Worm (Caenorhabditis elegans) whole organism, young adult: ENCODE results near the gene ZC443.7.

Experiments
- C06A6.2 ChIP-seq: fragments of 200-800 bp; sonication (Bioruptor generic); conservative IDR thresholded peaks from 2 replicates; pipeline ENCODE4 v1.3.6; 2022; ENCODE audit warnings: missing genetic modification characterization, missing compliant biosample characterization
- F10E7.11 ChIP-seq: sonication (generic microtip); optimal IDR thresholded peaks from 2 replicates; lab custom pipeline; 2017; ENCODE audit warnings: mild to moderate bottlenecking, missing genetic modification characterization, moderate library complexity, missing compliant biosample characterization
- F23B12.7 ChIP-seq: sonication (generic microtip); optimal IDR thresholded peaks from 2 replicates; lab custom pipeline; 2017; ENCODE audit warnings: missing genetic modification characterization, mild to moderate bottlenecking, missing compliant biosample characterization, antibody characterized with exemption, moderate library complexity; ENCODE audit not compliant: insufficient read depth
- F33H1.4 ChIP-seq: fragments of 200-800 bp; sonication (Bioruptor generic); IDR thresholded peaks from 2 replicates; pipeline ENCODE4 v1.3.6; 2022; ENCODE audit warnings: missing genetic modification reagents, missing genetic modification characterization, missing compliant biosample characterization
- F39B2.1 ChIP-seq: fragments of 200-800 bp; sonication (Bioruptor generic); IDR thresholded peaks from 2 replicates; pipeline ENCODE4 v1.3.6; 2022; ENCODE audit warnings: missing genetic modification reagents, missing genetic modification characterization, missing compliant biosample characterization
- F49E8.2 ChIP-seq: sonication (generic microtip); optimal IDR thresholded peaks from 3 replicates; lab custom pipeline; 2017; ENCODE audit warnings: missing genetic modification characterization, mild to moderate bottlenecking, missing compliant biosample characterization, antibody characterized with exemption, moderate library complexity; ENCODE audit not compliant: insufficient read depth
- F57C9.4 ChIP-seq: sonication (generic microtip); optimal IDR thresholded peaks from 2 replicates; lab custom pipeline; 2017; ENCODE audit warnings: mild to moderate bottlenecking, missing genetic modification characterization, missing compliant biosample characterization
- T07F8.4 ChIP-seq: sonication (generic microtip); optimal IDR thresholded peaks from 2 replicates; lab custom pipeline; 2016; ENCODE audit warnings: mild to moderate bottlenecking, missing genetic modification characterization, moderate library complexity, missing compliant biosample characterization
- T26A5.8 ChIP-seq: sonication (generic microtip); optimal IDR thresholded peaks from 2 replicates; lab custom pipeline; 2016; ENCODE audit warnings: missing genetic modification characterization, missing compliant biosample characterization
- Y67H2A.10 ChIP-seq: fragments of 200-800 bp; sonication (Bioruptor generic); conservative IDR thresholded peaks from 2 replicates; pipeline ENCODE4 v1.3.6; 2022; ENCODE audit warnings: missing genetic modification reagents, missing genetic modification characterization, missing compliant biosample characterization
- Y79H2A.3 ChIP-seq: fragments of 200-800 bp; sonication (Bioruptor generic); conservative IDR thresholded peaks from 2 replicates; pipeline ENCODE4 v1.3.6; 2022; ENCODE audit warnings: missing genetic modification reagents, missing genetic modification characterization, missing compliant biosample characterization
- Y95B8A.8 ChIP-seq: fragments of 200-800 bp; sonication (Bioruptor generic); IDR thresholded peaks from 2 replicates; pipeline ENCODE4 v1.3.6; 2022; ENCODE audit warnings: missing genetic modification reagents, missing genetic modification characterization, missing compliant biosample characterization
- akir-1 ChIP-seq: fragments of 200-800 bp; sonication (Bioruptor generic); optimal IDR thresholded peaks from 2 replicates; lab custom pipeline; 2018; ENCODE audit warnings: mild to moderate bottlenecking, missing genetic modification characterization, moderate library complexity, missing compliant biosample characterization
- aptf-2 ChIP-seq: fragments of 200-800 bp; sonication (Bioruptor generic); conservative IDR thresholded peaks from 2 replicates; pipeline ENCODE4 v1.3.6; 2022; ENCODE audit warnings: missing genetic modification reagents, missing genetic modification characterization, missing compliant biosample characterization
- atf-7 ChIP-seq: sonication (generic microtip); optimal IDR thresholded peaks from 2 replicates; lab custom pipeline; 2017; ENCODE audit warnings: mild to moderate bottlenecking, missing genetic modification characterization, missing compliant biosample characterization
- attf-3 ChIP-seq: fragments of 200-800 bp; sonication (Bioruptor generic); conservative IDR thresholded peaks from 2 replicates; pipeline ENCODE4 v1.3.6; 2022; ENCODE audit warnings: missing genetic modification reagents, missing genetic modification characterization, missing compliant biosample characterization
- attf-5 ChIP-seq: fragments of 200-800 bp; sonication (Bioruptor generic); optimal IDR thresholded peaks from 2 replicates; lab custom pipeline; 2018; ENCODE audit warnings: mild to moderate bottlenecking, missing genetic modification characterization, missing compliant biosample characterization
- cebp-2 ChIP-seq: fragments of 200-800 bp; sonication (Bioruptor generic); IDR thresholded peaks from 2 replicates; pipeline ENCODE4 v1.3.6; 2022; ENCODE audit warnings: missing genetic modification characterization, missing compliant biosample characterization
- ceh-40 ChIP-seq: fragments of 200-800 bp; sonication (Bioruptor generic); IDR thresholded peaks from 2 replicates; pipeline ENCODE4 v1.3.6; 2022; ENCODE audit warnings: missing genetic modification characterization, missing compliant biosample characterization
- ceh-58 ChIP-seq: fragments of 200-800 bp; sonication (Bioruptor generic); IDR thresholded peaks from 2 replicates; pipeline ENCODE4 v1.3.6; 2022; ENCODE audit warnings: missing genetic modification characterization, missing compliant biosample characterization
- dpff-1 ChIP-seq: sonication (generic microtip); optimal IDR thresholded peaks from 2 replicates; lab custom pipeline; 2017; ENCODE audit warnings: mild to moderate bottlenecking, missing genetic modification characterization, missing compliant biosample characterization
- lag-1 ChIP-seq: fragments of 200-800 bp; sonication (Bioruptor generic); IDR thresholded peaks from 2 replicates; pipeline ENCODE4 v1.3.6; 2022; ENCODE audit warnings: missing genetic modification reagents, missing genetic modification characterization, missing compliant biosample characterization
- let-607 ChIP-seq, 2 experiments: fragments of 200-800 bp in 1 of 2; sonication (Bioruptor generic) in 1 of 2; sonication (generic microtip) in 1 of 2; optimal IDR thresholded peaks; 2 replicates each; lab custom pipeline; 2016 to 2018; ENCODE audit warnings: mild to moderate bottlenecking in 2 of 2, missing compliant biosample characterization in 2 of 2, missing genetic modification characterization in 2 of 2, moderate library complexity in 2 of 2, missing genotype in 1 of 2
- lin-26 ChIP-seq: fragments of 200-800 bp; sonication (Bioruptor generic); IDR thresholded peaks from 2 replicates; pipeline ENCODE4 v1.3.6; 2022; ENCODE audit warnings: missing genetic modification reagents, missing genetic modification characterization, missing compliant biosample characterization
- madf-6 ChIP-seq: fragments of 200-800 bp; sonication (Bioruptor generic); IDR thresholded peaks from 2 replicates; pipeline ENCODE4 v1.3.6; 2022; ENCODE audit warnings: missing genetic modification reagents, missing genetic modification characterization, missing compliant biosample characterization
- madf-8 ChIP-seq: fragments of 200-800 bp; sonication (Bioruptor generic); conservative IDR thresholded peaks from 2 replicates; pipeline ENCODE4 v1.3.6; 2022; ENCODE audit warnings: missing genetic modification reagents, missing genetic modification characterization, missing compliant biosample characterization
- mel-28 ChIP-seq: sonication (generic microtip); optimal IDR thresholded peaks from 2 replicates; lab custom pipeline; 2016; ENCODE audit warnings: borderline replicate concordance, mild to moderate bottlenecking, missing genetic modification characterization, missing compliant biosample characterization
- nfya-1 ChIP-seq: sonication (generic microtip); optimal IDR thresholded peaks from 2 replicates; lab custom pipeline; 2017; ENCODE audit warnings: antibody characterized with exemption, missing compliant biosample characterization, missing genetic modification characterization, borderline replicate concordance; ENCODE audit not compliant: insufficient read depth
- nhr-90 ChIP-seq: sonication (generic microtip); optimal IDR thresholded peaks from 2 replicates; lab custom pipeline; 2016; ENCODE audit warnings: missing genotype, mild to moderate bottlenecking, missing genetic modification characterization, missing compliant biosample characterization
- snpc-1.3 ChIP-seq: sonication (generic microtip); optimal IDR thresholded peaks from 2 replicates; lab custom pipeline; 2017; ENCODE audit warnings: missing genetic modification characterization, mild to moderate bottlenecking, missing compliant biosample characterization, antibody characterized with exemption, moderate library complexity, missing genotype, missing genetic modification reagents; ENCODE audit not compliant: insufficient read depth
- snpc-3.4 ChIP-seq: sonication (generic microtip); optimal IDR thresholded peaks from 2 replicates; lab custom pipeline; 2017; ENCODE audit warnings: missing genetic modification characterization, mild to moderate bottlenecking, missing compliant biosample characterization, antibody characterized with exemption, moderate library complexity, missing genotype, missing genetic modification reagents
- snpc-4 ChIP-seq, 5 experiments: fragments of 150-350 bp in 1 of 5; sonication (generic microtip) in 4 of 5; optimal IDR thresholded peaks; 2 replicates each; lab custom pipeline; 2014 to 2018; ENCODE audit warnings: missing genetic modification characterization in 5 of 5, missing biosample characterization in 3 of 5, antibody characterized with exemption in 2 of 5, mild to moderate bottlenecking in 2 of 5, missing compliant biosample characterization in 2 of 5, missing genotype in 2 of 5, moderate library complexity in 2 of 5, missing genetic modification reagents in 1 of 5
- tbp1 ChIP-seq: fragments of 200-800 bp; sonication (Bioruptor generic); optimal IDR thresholded peaks from 2 replicates; lab custom pipeline; 2018; ENCODE audit warnings: mild to moderate bottlenecking, missing genetic modification characterization, missing compliant biosample characterization
- zfh-2 ChIP-seq: fragments of 200-800 bp; sonication (Bioruptor generic); conservative IDR thresholded peaks from 2 replicates; pipeline ENCODE4 v1.3.6; 2022; ENCODE audit warnings: missing genetic modification reagents, missing genetic modification characterization, missing compliant biosample characterization
- ztf-25 ChIP-seq: fragments of 200-800 bp; sonication (Bioruptor generic); IDR thresholded peaks from 2 replicates; pipeline ENCODE4 v1.3.6; 2022; ENCODE audit warnings: missing genetic modification reagents, missing genetic modification characterization, missing compliant biosample characterization
- ztf-28 ChIP-seq: fragments of 200-800 bp; sonication (Bioruptor generic); IDR thresholded peaks from 2 replicates; pipeline ENCODE4 v1.3.6; 2022; ENCODE audit warnings: missing genetic modification reagents, missing genetic modification characterization, missing compliant biosample characterization

ZC443.7 gene

DNA sequence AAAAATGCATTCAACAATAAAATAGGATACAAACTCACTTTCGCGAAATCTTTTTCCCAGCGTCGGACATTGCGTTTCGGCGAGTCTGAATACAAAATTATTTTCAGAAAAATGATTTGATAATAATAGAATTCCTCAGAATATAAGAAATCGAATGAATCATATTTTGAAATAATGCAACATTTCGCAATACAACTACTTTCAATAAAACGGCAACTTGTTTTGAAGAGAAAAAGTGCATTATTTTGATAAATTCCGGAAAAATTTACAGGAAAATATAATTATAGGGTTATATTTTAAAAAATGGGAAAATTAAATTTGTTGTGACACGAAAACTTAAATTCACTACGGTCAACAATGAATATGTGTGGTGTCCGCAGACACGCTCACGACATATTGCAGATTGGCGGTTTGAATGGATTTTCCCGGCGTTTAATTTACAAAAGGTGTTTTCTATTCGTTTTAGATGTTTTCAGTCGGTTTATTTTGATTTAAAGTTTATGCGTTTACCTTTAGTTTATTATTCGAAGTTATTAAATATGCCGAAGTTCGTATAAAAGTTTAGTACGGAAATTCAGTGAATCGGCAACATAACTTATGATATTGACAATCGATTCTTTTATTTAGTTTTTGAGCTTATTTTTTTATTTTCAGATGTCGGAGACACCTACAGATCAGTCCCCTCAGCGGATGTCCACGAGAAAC, 42.8 kb upstream of the ZC443.7 start, which contains the start of the genes abcf-1 and scc-3 (continued):
- TF ChIP-seq attf-3 (peak; percentile 64), akir-1 (no peak), snpc-1.3 (tag; lab: Kevin White, UChicago) (peak; percentile 71), F10E7.11 (tag; lab: Kevin White, UChicago) (no peak), madf-6 (GFP tag; lab: Robert Waterston, UW) (peak; percentile 81; the same call in 1 of the 2 replicates), madf-8 (GFP tag; lab: Robert Waterston, UW) (peak; percentile 60), F33H1.4 (GFP tag; lab: Robert Waterston, UW) (peak; percentile 48), aptf-2 (GFP tag; lab: Robert Waterston, UW) (no peak), F23B12.7 (tag; lab: Kevin White, UChicago) (peak; percentile 25), snpc-4 (GFP tag; optimal IDR thresholded peaks at IDR 0.05; lab: Kevin White, UChicago) (no peak), snpc-4 (tag; optimal IDR thresholded peaks at IDR 0.05; lab: Kevin White, UChicago) (peak in 1 of 4 experiments; percentile 43), nhr-90 (tag; lab: Kevin White, UChicago) (no peak), T26A5.8 (tag; lab: Kevin White, UChicago) (no peak), Y67H2A.10 (GFP tag; lab: Robert Waterston, UW) (no peak), ceh-40 (GFP tag; lab: Robert Waterston, UW) (no peak), mel-28 (tag; lab: Kevin White, UChicago) (no peak), ceh-58 (GFP tag; lab: Robert Waterston, UW) (no peak), F57C9.4 (tag; lab: Kevin White, UChicago) (no peak), Y79H2A.3 (GFP tag; lab: Robert Waterston, UW) (no peak), attf-5 (GFP tag; lab: Kevin White, UChicago) (no peak), let-607 (tag; optimal IDR thresholded peaks at IDR 0.05; lab: Kevin White, UChicago) (no peak), tbp1 (GFP tag; lab: Kevin White, UChicago) (peak; percentile 15), atf-7 (no peak)

DNA sequence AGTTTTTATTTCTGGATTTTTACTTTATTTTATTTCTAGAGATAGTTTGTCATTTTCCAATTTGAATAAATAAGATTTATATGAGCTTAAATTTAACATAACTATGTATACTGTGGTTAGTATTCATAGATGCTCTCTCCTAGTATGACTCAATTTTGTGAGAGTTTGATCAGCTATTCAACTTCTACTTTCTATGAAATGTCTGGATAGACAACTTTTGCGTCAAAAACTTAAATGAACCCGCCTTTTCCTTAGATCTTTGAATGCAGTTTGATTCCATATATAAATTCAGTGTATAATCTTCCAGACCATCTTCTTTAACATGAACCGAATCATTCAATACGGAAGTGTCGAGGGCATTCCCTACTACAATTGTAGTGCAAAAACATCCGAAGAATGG, 37.3 kb upstream of the ZC443.7 start, which contains the start of gene srt-43:
Gene srt-43 (plus strand): TSS at position 301 of the 400 bp plus-strand sequence.
- no peak for TF ChIP-seq snpc-3.4

DNA sequence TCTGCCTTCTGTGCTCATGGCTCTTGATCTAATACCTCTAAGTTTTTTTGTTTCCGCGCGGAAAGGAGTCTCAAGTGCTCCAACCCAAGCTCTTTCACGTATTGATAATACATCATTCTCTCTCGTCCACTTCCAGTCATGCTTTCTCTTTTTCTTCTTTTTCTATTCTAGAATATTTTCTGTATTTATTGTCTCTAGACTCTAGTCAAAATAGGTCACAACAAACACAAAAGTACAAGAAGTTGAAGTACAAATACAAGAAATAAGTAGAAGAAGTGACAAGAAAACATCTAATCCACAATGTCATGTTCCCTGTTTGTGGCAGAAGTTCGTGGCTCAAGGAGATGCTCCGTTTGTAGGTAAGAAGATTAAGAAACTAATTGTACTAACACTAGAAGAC, 33.1 kb upstream of the ZC443.7 start, which contains the start of gene ZC455.1:
Gene ZC455.1 (plus strand): TSS at position 301 of the 400 bp plus-strand sequence.
- TF ChIP-seq Y95B8A.8 (GFP tag; lab: Robert Waterston, UW) (no peak), ztf-28 (GFP tag; lab: Robert Waterston, UW) (no peak), F39B2.1 (no peak), cebp-2 (no peak), dpff-1 (no peak), lag-1 (GFP tag; lab: Robert Waterston, UW) (no peak), let-607 (tag; optimal IDR thresholded peaks at IDR 0.05; lab: Kevin White, UChicago) (no peak), T07F8.4 (tag; lab: Kevin White, UChicago) (no peak), lin-26 (GFP tag; lab: Robert Waterston, UW) (no peak), ztf-25 (GFP tag; lab: Robert Waterston, UW) (no peak), nfya-1 (tag; lab: Kevin White, UChicago) (no peak), zfh-2 (GFP tag; lab: Robert Waterston, UW) (no peak), C06A6.2 (no peak), F49E8.2 (tag; lab: Kevin White, UChicago) (no peak)
